Worm (Caenorhabditis elegans): ENCODE results near the gene fbxl-3.

fbxl-3 gene

DNA sequence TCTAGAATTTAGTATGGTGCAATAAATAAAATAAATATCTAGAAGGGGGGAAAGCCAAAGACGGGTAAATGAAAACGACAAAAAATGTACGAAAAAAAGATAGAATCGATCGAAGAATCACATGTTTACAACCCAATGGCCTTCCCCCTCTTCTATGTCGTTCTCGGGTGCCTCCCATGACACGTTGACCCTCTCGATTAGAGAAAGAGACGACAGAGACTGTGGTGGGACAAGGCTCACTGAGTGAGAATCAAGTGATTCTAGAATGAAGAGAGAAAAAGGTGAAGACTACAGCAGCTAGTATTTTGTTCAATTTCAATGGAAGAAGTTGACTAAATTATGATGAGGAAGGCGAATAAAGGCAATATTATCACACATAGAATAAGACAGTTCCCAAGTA lies 27.4 kb upstream of the fbxl-3 start (continued):
- TF ChIP-seq ceh-27 (GFP tag; optimal IDR thresholded peaks at IDR 0.05) = peak; percentile 57
- peak; percentile 74 for TF ChIP-seq attf-5 (GFP tag; optimal IDR thresholded peaks at IDR 0.05)
- no peak for TF ChIP-seq rpc-1 (optimal IDR thresholded peaks at IDR 0.05)
- TF ChIP-seq rpc-1 (tag; optimal IDR thresholded peaks at IDR 0.05) = no peak
- TF ChIP-seq die-1 (tag; optimal IDR thresholded peaks at IDR 0.05) = peak; percentile 23
- TF ChIP-seq F55B11.4 (tag; optimal IDR thresholded peaks at IDR 0.05; ENCODE audit: borderline replicate concordance, insufficient read depth) = no peak
- no peak for TF ChIP-seq F33H1.4 (GFP tag; IDR thresholded peaks at IDR 0.05)
- no peak for TF ChIP-seq C17E4.6 (GFP tag; IDR thresholded peaks at IDR 0.05)
- no peak for TF ChIP-seq rec-8 (tag; optimal IDR thresholded peaks at IDR 0.05)
- no peak for TF ChIP-seq snpc-4 (GFP tag; optimal IDR thresholded peaks at IDR 0.05)
- peak in 3 of 4 experiments; percentile 8 to 18 (median 9) for TF ChIP-seq snpc-4 (tag; optimal IDR thresholded peaks at IDR 0.05)
- TF ChIP-seq B0019.2 (GFP tag; conservative IDR thresholded peaks at IDR 0.05) = no peak
- TF ChIP-seq tbp1 (GFP tag; optimal IDR thresholded peaks at IDR 0.05) = peak; percentile 29
- TF ChIP-seq dox-1 (GFP tag; IDR thresholded peaks at IDR 0.05) = peak; percentile 65
- TF ChIP-seq tbx-9 (tag; optimal IDR thresholded peaks at IDR 0.05; ENCODE audit: borderline replicate concordance) = no peak
- TF ChIP-seq madf-10 (tag; optimal IDR thresholded peaks at IDR 0.05) = peak; percentile 32
- TF ChIP-seq sptf-2 (GFP tag; optimal IDR thresholded peaks at IDR 0.05) = no peak

DNA sequence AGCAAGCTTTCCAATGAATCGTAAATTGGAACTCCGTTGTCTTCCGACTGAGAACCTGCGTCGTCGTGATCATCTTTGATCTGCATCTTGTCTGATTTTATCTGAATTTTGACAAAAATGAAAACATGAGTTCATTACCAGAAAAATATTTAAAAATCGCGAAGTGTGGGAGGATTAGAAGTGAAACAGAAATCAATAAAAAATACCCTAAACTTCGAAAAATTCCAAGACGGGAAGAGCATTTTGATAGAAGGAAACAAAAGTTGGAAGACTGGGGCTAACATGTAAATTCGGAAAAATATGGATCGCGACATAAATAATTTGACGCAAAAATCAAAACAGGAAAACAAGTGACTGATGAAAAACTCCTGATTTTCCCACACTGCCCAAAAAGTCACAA lies 26.9 kb upstream of the fbxl-3 start, which contains the start of gene F07F6.8:
F07F6.8 (minus strand) TSS at position 101 of the 400 bp plus-strand sequence.
- TF ChIP-seq B0336.3 (GFP tag; IDR thresholded peaks at IDR 0.05) (no peak), mxl-1 (tag; optimal IDR thresholded peaks at IDR 0.05) (peak; percentile 6), C17E4.6 (GFP tag; IDR thresholded peaks at IDR 0.05) (no peak), sdz-38 (tag; optimal IDR thresholded peaks at IDR 0.05) (no peak), F37B4.10 (GFP tag; IDR thresholded peaks at IDR 0.05) (no peak), ceh-27 (GFP tag; optimal IDR thresholded peaks at IDR 0.05) (no peak), snpc-1.1 (tag; optimal IDR thresholded peaks at IDR 0.05; ENCODE audit: insufficient read depth) (no peak), repo-1 (tag; optimal IDR thresholded peaks at IDR 0.05) (peak; percentile 16), xnd-1 (tag; optimal IDR thresholded peaks at IDR 0.05) (no peak), ekl-4 (GFP tag; IDR thresholded peaks at IDR 0.05) (no peak), cebp-2 (GFP tag; IDR thresholded peaks at IDR 0.05) (no peak), B0261.1 (tag; optimal IDR thresholded peaks at IDR 0.05) (no peak), attf-6 (GFP tag; IDR thresholded peaks at IDR 0.05) (no peak), madf-6 (GFP tag; IDR thresholded peaks at IDR 0.05) (0 out of 2 replicates have a peak, but pooled peaks have one; percentile 14)

DNA sequence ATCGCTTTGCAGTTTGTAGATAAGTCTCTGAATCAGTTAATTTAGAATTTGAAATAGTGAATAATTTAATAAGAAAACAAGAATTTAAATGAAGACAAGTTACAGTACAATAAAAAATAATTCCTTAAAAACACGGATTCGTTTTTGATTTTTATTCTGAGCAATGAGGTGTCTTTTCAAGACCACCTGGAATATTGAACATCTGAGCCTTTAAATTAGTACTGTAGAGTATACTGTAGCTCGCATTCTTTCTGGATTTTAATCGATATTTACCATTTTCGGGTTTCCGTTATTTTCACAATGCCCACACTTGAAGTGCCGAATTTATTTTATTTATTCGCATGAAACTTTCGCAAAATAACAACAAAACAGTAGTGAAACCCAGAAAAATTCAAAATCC lies 25.1 kb upstream of the fbxl-3 start, which contains the start of gene F07F6.7:
F07F6.7 (minus strand) TSS at position 27 of the 400 bp plus-strand sequence.
- TF ChIP-seq mcd-1 (GFP tag; IDR thresholded peaks at IDR 0.05) (peak; percentile 20; the same call in 1 of the 2 replicates), zim-3 (tag; optimal IDR thresholded peaks at IDR 0.05) (no peak), rpc-1 (optimal IDR thresholded peaks at IDR 0.05) (no peak), rpc-1 (tag; optimal IDR thresholded peaks at IDR 0.05) (no peak), attf-5 (GFP tag; optimal IDR thresholded peaks at IDR 0.05) (no peak), ztf-25 (GFP tag; IDR thresholded peaks at IDR 0.05) (no peak), akir-1 (GFP tag; optimal IDR thresholded peaks at IDR 0.05) (no peak), ztf-26 (tag; optimal IDR thresholded peaks at IDR 0.05) (no peak), attf-6 (GFP tag; IDR thresholded peaks at IDR 0.05) (no peak), sea-2 (GFP tag; IDR thresholded peaks at IDR 0.05) (no peak), sdz-38 (tag; optimal IDR thresholded peaks at IDR 0.05) (no peak), Y53G8AR.9 (GFP tag; conservative IDR thresholded peaks at IDR 0.05) (no peak), ztf-22 (GFP tag; optimal IDR thresholded peaks at IDR 0.05) (no peak), madf-6 (GFP tag; IDR thresholded peaks at IDR 0.05) (peak; percentile 85), snpc-4 (GFP tag; optimal IDR thresholded peaks at IDR 0.05) (no peak), snpc-4 (tag; optimal IDR thresholded peaks at IDR 0.05) (peak in 1 of 4 experiments; percentile 14), lsl-1 (GFP tag; optimal IDR thresholded peaks at IDR 0.05) (peak; percentile 93), nhr-120 (GFP tag; IDR thresholded peaks at IDR 0.05) (no peak), pbrm-1 (GFP tag; IDR thresholded peaks at IDR 0.05) (no peak), nfyb-1 (GFP tag; IDR thresholded peaks at IDR 0.05) (no peak), bed-2 (GFP tag; IDR thresholded peaks at IDR 0.05) (no peak), ekl-4 (GFP tag; IDR thresholded peaks at IDR 0.05) (no peak), bed-1 (GFP tag; IDR thresholded peaks at IDR 0.05) (no peak), fkh-3 (tag; optimal IDR thresholded peaks at IDR 0.05) (no peak), somi-1 (GFP tag; optimal IDR thresholded peaks at IDR 0.05) (no peak), lir-1 (GFP tag; conservative IDR thresholded peaks at IDR 0.05) (no peak)

Data from whole organism, young adult.